Worm (Caenorhabditis elegans) whole organism, young adult: ENCODE data around the gene unc-132.

ENCODE experiments used
- Y79H2A.3 ChIP-seq: fragments of 200-800 bp; sonication (Bioruptor generic); conservative IDR thresholded peaks from 2 replicates; pipeline ENCODE4 v1.3.6; 2022; ENCODE audit warnings: missing genetic modification reagents, missing genetic modification characterization, missing compliant biosample characterization
- hlh-12 ChIP-seq: sonication (generic microtip); optimal IDR thresholded peaks from 2 replicates; lab custom pipeline; 2016; ENCODE audit warnings: missing genetic modification characterization, missing compliant biosample characterization
- nhr-90 ChIP-seq: sonication (generic microtip); optimal IDR thresholded peaks from 2 replicates; lab custom pipeline; 2016; ENCODE audit warnings: missing genotype, mild to moderate bottlenecking, missing genetic modification characterization, missing compliant biosample characterization
- sea-2 ChIP-seq: fragments of 200-800 bp; sonication (Bioruptor generic); IDR thresholded peaks from 2 replicates; pipeline ENCODE4 v1.3.6; 2022; ENCODE audit warnings: missing genetic modification characterization, missing compliant biosample characterization
- ztf-18 ChIP-seq: sonication (generic microtip); optimal IDR thresholded peaks from 2 replicates; lab custom pipeline; 2016; ENCODE audit warnings: missing genotype, mild to moderate bottlenecking, missing genetic modification characterization, missing compliant biosample characterization

ce11 chrV:3686899-3687298 is at the start of gene unc-132:
- TF ChIP-seq nhr-90 (tag; lab: Kevin White, UChicago) (no peak), hlh-12 (no peak), ztf-18 (tag; lab: Kevin White, UChicago) (no peak), Y79H2A.3 (no peak), sea-2 (GFP tag; lab: Robert Waterston, UW) (no peak)
